Fruit fly (Drosophila melanogaster): ENCODE results near the gene hng3.

Gene hng3

DNA sequence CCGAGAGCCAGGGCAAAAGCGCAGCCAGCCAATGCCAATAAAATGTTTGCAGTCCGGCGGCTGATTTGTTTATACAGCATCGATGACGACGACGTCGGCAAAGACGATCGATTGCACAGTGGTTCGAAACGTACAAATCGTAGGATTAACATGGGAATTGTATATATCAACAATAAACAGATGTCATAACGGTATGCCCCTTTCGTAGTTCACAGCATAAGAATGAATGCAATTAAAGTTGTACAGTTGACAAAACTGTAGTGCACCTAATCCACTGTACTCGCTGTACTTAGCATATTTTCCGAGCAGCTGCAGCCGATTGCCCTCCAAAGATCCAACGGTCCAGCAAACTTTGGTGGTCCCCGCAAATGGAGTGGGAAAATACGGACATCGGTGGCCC is 16.1 kb upstream of the hng3 start (continued):
- peak; percentile 74 for TF ChIP-seq CG10669 (GFP tag; optimal IDR thresholded peaks at IDR 0.05)
- peak; percentile 90 for TF ChIP-seq topi (GFP tag; optimal IDR thresholded peaks at IDR 0.05)
- peak; percentile 85 for TF ChIP-seq acj6 (GFP tag; optimal IDR thresholded peaks at IDR 0.05)
- peak; percentile 70 for TF ChIP-seq Eip93F (GFP tag; optimal IDR thresholded peaks at IDR 0.05)
- TF ChIP-seq CG4318 (GFP tag; optimal IDR thresholded peaks at IDR 0.05) = peak; percentile 67
- TF ChIP-seq CG1621 (tag; optimal IDR thresholded peaks at IDR 0.05) = peak; percentile 83
- TF ChIP-seq pdm3 (GFP tag; optimal IDR thresholded peaks at IDR 0.05) = peak; percentile 89
- TF ChIP-seq Smox (GFP tag; optimal IDR thresholded peaks at IDR 0.05) = peak; percentile 85
- peak; percentile 31 for TF ChIP-seq CG16779 (tag; optimal IDR thresholded peaks at IDR 0.05)
- TF ChIP-seq Blimp-1 (GFP tag; optimal IDR thresholded peaks at IDR 0.05) = peak; percentile 51
- peak; percentile 87 for TF ChIP-seq CG6792 (GFP tag; optimal IDR thresholded peaks at IDR 0.05)
- peak; percentile 68 for TF ChIP-seq CG3032 (tag; optimal IDR thresholded peaks at IDR 0.05)
- TF ChIP-seq svp (GFP tag) = peak; percentile 95
- no peak for TF ChIP-seq Hr38 (GFP tag; optimal IDR thresholded peaks at IDR 0.05)
- peak; percentile 82 for TF ChIP-seq CG8119 (GFP tag; IDR thresholded peaks at IDR 0.05)
- TF ChIP-seq achi (GFP tag; optimal IDR thresholded peaks at IDR 0.05) = peak; percentile 86
- TF ChIP-seq eg (GFP tag; IDR thresholded peaks at IDR 0.05) = peak; percentile 88
- TF ChIP-seq Gug (GFP tag; IDR thresholded peaks at IDR 0.05) = peak; percentile 73
- TF ChIP-seq dac (GFP tag; optimal IDR thresholded peaks at IDR 0.05) = peak; percentile 65
- TF ChIP-seq Lpt (GFP tag; optimal IDR thresholded peaks at IDR 0.05) = peak; percentile 71
- peak; percentile 90 for TF ChIP-seq Hr39 (GFP tag; optimal IDR thresholded peaks at IDR 0.05)
- peak; percentile 48 for TF ChIP-seq CG9139 (GFP tag; optimal IDR thresholded peaks at IDR 0.05)
- TF ChIP-seq esn (GFP tag; optimal IDR thresholded peaks at IDR 0.05) = peak; percentile 90

DNA sequence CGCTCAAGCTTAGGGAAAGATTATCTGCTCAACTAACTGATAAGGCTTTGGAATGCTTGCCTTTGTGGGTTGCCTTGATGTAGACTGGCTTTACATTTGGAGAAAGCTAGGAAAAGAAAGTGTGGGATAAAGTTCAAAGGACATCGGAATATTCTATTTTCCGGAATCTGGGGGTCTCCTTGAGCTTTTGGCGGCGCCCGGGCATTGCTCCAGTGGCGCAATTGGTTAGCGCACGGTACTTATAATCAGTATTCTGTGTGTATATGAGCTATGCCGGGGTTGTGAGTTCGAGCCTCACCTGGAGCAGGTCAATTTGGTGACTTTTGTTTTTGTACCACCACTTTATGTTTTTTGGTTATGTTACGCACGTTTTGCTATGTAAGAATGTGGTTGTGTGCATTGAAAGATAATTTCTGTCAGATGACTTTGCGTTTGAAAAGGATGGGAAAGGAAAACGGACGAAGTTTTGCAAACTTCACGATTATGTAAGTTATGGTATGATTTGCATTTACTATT is 14.9 kb upstream of the hng3 start:
- TF ChIP-seq svp (GFP tag) (peak; percentile 58), acj6 (GFP tag; optimal IDR thresholded peaks at IDR 0.05) (no peak)

DNA sequence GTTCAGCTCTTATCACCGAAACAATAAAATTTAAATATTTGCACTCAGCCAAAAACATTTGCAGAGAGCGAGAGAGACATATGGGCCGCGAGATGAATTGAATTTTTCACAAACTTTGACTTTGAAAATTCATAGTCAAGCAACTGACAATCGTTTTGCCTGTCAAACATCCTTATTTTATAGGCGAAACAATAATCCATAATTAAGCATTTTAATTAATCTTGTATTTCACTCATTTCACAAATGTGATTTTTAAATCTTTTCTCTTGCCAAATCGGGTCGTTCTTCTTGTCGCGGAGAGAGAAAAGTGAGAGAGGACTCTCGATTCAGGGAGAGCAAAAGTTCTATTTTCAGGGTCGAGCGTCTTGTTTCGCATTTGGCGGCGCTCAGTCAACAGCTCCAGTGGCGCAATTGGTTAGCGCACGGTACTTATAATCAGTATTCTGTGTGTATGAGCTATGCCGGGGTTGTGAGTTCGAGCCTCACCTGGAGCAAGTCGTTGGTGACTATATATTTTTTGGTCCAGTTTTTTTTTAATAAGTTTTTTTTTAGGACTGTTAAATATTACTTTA is 13.9 kb upstream of the hng3 start:
- TF ChIP-seq net (GFP tag; optimal IDR thresholded peaks at IDR 0.05) (no peak), esn (GFP tag; optimal IDR thresholded peaks at IDR 0.05) (peak; percentile 25), svp (GFP tag) (peak; percentile 59), Eip75B (GFP tag; optimal IDR thresholded peaks at IDR 0.05) (no peak), CG6163 (GFP tag; IDR thresholded peaks at IDR 0.05) (peak; percentile 49; the same call in 2 of the 3 replicates), CG16779 (tag; optimal IDR thresholded peaks at IDR 0.05) (no peak), Eip78C (GFP tag) (peak; percentile 81), CG6854 (GFP tag; optimal IDR thresholded peaks at IDR 0.05) (peak; percentile 55), vri (GFP tag; optimal IDR thresholded peaks at IDR 0.05) (peak; percentile 6), CG15336 (GFP tag; IDR thresholded peaks at IDR 0.05) (0 out of 2 replicates have a peak, but pooled peaks have one; percentile 16), CG8119 (GFP tag; IDR thresholded peaks at IDR 0.05) (0 out of 3 replicates have a peak, but pooled peaks have one; percentile 24), fkh (GFP tag; optimal IDR thresholded peaks at IDR 0.05) (peak; percentile 70)

DNA sequence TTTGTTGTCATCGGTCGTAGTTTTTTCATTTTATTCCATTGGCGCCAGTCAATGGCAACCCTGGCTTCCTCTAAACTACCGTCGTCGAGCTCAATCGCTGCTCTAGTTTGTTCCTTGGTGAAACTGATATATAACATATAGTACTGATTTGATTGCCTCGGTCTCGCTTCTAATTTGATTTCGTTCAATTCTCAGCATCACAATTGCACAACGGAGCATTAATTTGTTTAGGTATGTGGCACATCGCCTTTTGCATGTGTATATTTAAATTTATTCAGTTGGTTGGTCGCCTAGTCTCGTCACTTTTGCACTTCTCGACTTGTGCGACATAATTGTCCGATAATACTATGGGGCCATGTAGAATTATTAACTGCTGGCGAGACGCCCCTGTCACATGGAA is 12.4 kb upstream of the hng3 start:
- TF ChIP-seq lz (GFP tag; optimal IDR thresholded peaks at IDR 0.05) (no peak), Hr39 (GFP tag; optimal IDR thresholded peaks at IDR 0.05) (no peak), CG6276 (GFP tag; optimal IDR thresholded peaks at IDR 0.05) (no peak), CG4318 (GFP tag; optimal IDR thresholded peaks at IDR 0.05) (no peak), acj6 (GFP tag; optimal IDR thresholded peaks at IDR 0.05) (no peak), CG6792 (GFP tag; optimal IDR thresholded peaks at IDR 0.05) (no peak), CG11294 (GFP tag; IDR thresholded peaks at IDR 0.05) (no peak), Sox102F (GFP tag; optimal IDR thresholded peaks at IDR 0.05) (no peak), spab (GFP tag; optimal IDR thresholded peaks at IDR 0.05) (no peak), fd85E (GFP tag; optimal IDR thresholded peaks at IDR 0.05) (no peak), CG31627 (GFP tag; optimal IDR thresholded peaks at IDR 0.05) (no peak), Eip75B (GFP tag; optimal IDR thresholded peaks at IDR 0.05) (no peak), Hr4 (GFP tag; optimal IDR thresholded peaks at IDR 0.05) (no peak), dac (GFP tag; optimal IDR thresholded peaks at IDR 0.05) (no peak), CG15336 (GFP tag; IDR thresholded peaks at IDR 0.05) (no peak), Lpt (GFP tag; optimal IDR thresholded peaks at IDR 0.05) (no peak), CG8119 (GFP tag; IDR thresholded peaks at IDR 0.05) (no peak), CG34406 (GFP tag; optimal IDR thresholded peaks at IDR 0.05) (no peak), CG8632 (GFP tag; optimal IDR thresholded peaks at IDR 0.05) (no peak), svp (GFP tag) (no peak)

All from whole organism, prepupa.